Worm (Caenorhabditis elegans) whole organism, mixed stage, embryonic: ENCODE measurements around the gene pqn-76.

Experiments used
- M03D4.4 ChIP-seq: sonication (generic microtip); optimal IDR thresholded peaks from 2 replicates; lab custom pipeline; 2017; ENCODE audit warnings: mild to moderate bottlenecking, missing genetic modification characterization, missing compliant biosample characterization
- bed-3 ChIP-seq: fragments of 200-800 bp; sonication (Bioruptor generic); optimal IDR thresholded peaks from 3 replicates; lab custom pipeline; 2018; ENCODE audit warnings: mild to moderate bottlenecking, missing genetic modification characterization, moderate library complexity, missing compliant biosample characterization
- blmp-1 ChIP-seq: fragments of 150-350 bp; optimal IDR thresholded peaks from 2 replicates; lab custom pipeline; 2014; ENCODE audit warnings: missing biosample characterization, missing genetic modification characterization
- ceh-39 ChIP-seq: fragments of 150-350 bp; optimal IDR thresholded peaks from 2 replicates; lab custom pipeline; 2014; ENCODE audit warnings: missing biosample characterization, missing genetic modification characterization
- ceh-43 ChIP-seq: fragments of 200-800 bp; sonication (Bioruptor generic); optimal IDR thresholded peaks from 2 replicates; lab custom pipeline; 2018; ENCODE audit warnings: mild to moderate bottlenecking, missing genetic modification characterization, moderate library complexity, missing compliant biosample characterization
- ceh-83 ChIP-seq: fragments of 200-800 bp; sonication (Bioruptor generic); optimal IDR thresholded peaks from 2 replicates; lab custom pipeline; 2018; ENCODE audit warnings: mild to moderate bottlenecking, missing genetic modification characterization, missing compliant biosample characterization
- ces-1 ChIP-seq: fragments of 150-350 bp; optimal IDR thresholded peaks from 2 replicates; lab custom pipeline; 2014; ENCODE audit warnings: missing biosample characterization, missing genetic modification reagents, missing genetic modification characterization
- cnd-1 ChIP-seq: fragments of 200-800 bp; sonication (Bioruptor generic); optimal IDR thresholded peaks from 2 replicates; lab custom pipeline; 2018; ENCODE audit warnings: mild to moderate bottlenecking, missing genetic modification characterization, missing compliant biosample characterization
- drap-1 ChIP-seq: fragments of 200-800 bp; sonication (Bioruptor generic); optimal IDR thresholded peaks from 3 replicates; lab custom pipeline; 2018; ENCODE audit warnings: mild to moderate bottlenecking, missing genetic modification characterization, missing compliant biosample characterization
- elt-1 ChIP-seq: sonication (generic microtip); optimal IDR thresholded peaks from 2 replicates; lab custom pipeline; 2017; ENCODE audit warnings: missing genetic modification characterization, mild to moderate bottlenecking, missing compliant biosample characterization, antibody characterized with exemption, moderate library complexity, borderline replicate concordance; ENCODE audit not compliant: insufficient read depth
- elt-3 ChIP-seq: fragments of 150-350 bp; optimal IDR thresholded peaks from 2 replicates; lab custom pipeline; 2014; ENCODE audit warnings: missing biosample characterization, missing genetic modification characterization
- flh-1 ChIP-seq: fragments of 200-800 bp; sonication (Bioruptor generic); optimal IDR thresholded peaks from 2 replicates; lab custom pipeline; 2018; ENCODE audit warnings: mild to moderate bottlenecking, missing genetic modification characterization, moderate library complexity, missing compliant biosample characterization
- ham-2 ChIP-seq: fragments of 200-800 bp; sonication (Bioruptor generic); optimal IDR thresholded peaks from 2 replicates; lab custom pipeline; 2018; ENCODE audit warnings: mild to moderate bottlenecking, missing genetic modification characterization, missing compliant biosample characterization
- hlh-1 ChIP-seq: fragments of 150-350 bp; optimal IDR thresholded peaks from 2 replicates; lab custom pipeline; 2014; ENCODE audit warnings: missing biosample characterization, missing genetic modification reagents, missing genetic modification characterization
- lin-13 ChIP-seq: fragments of 150-350 bp; optimal IDR thresholded peaks from 2 replicates; lab custom pipeline; 2014; ENCODE audit warnings: missing biosample characterization, missing genetic modification characterization
- lin-32 ChIP-seq: fragments of 200-800 bp; sonication (Bioruptor generic); optimal IDR thresholded peaks from 2 replicates; lab custom pipeline; 2018; ENCODE audit warnings: mild to moderate bottlenecking, missing genetic modification characterization, missing compliant biosample characterization
- lsy-2 ChIP-seq: fragments of 150-350 bp; optimal IDR thresholded peaks from 2 replicates; lab custom pipeline; 2014; ENCODE audit warnings: missing biosample characterization, missing genetic modification characterization
- mab-5 ChIP-seq: fragments of 150-350 bp; optimal IDR thresholded peaks from 2 replicates; lab custom pipeline; 2014; ENCODE audit warnings: missing biosample characterization, missing genetic modification characterization
- mep-1 ChIP-seq: fragments of 150-350 bp; optimal IDR thresholded peaks from 2 replicates; lab custom pipeline; 2017; ENCODE audit warnings: missing biosample characterization, missing genetic modification reagents, missing genetic modification characterization, inconsistent platforms
- mls-2 ChIP-seq: sonication (generic microtip); optimal IDR thresholded peaks from 2 replicates; lab custom pipeline; 2016; ENCODE audit warnings: mild to moderate bottlenecking, missing genetic modification characterization, moderate library complexity, missing compliant biosample characterization
- nhr-12 ChIP-seq: fragments of 150-350 bp; optimal IDR thresholded peaks from 2 replicates; lab custom pipeline; 2014; ENCODE audit warnings: missing biosample characterization, missing genetic modification characterization
- nhr-2 ChIP-seq: fragments of 150-350 bp; optimal IDR thresholded peaks from 2 replicates; lab custom pipeline; 2014; ENCODE audit warnings: missing biosample characterization, missing genetic modification characterization
- nhr-237 ChIP-seq: fragments of 150-350 bp; optimal IDR thresholded peaks from 2 replicates; lab custom pipeline; 2014; ENCODE audit warnings: missing biosample characterization, missing genetic modification characterization
- nhr-28 ChIP-seq: fragments of 150-350 bp; optimal IDR thresholded peaks from 2 replicates; lab custom pipeline; 2014; ENCODE audit warnings: missing biosample characterization, missing genetic modification characterization
- nhr-76 ChIP-seq: sonication (generic microtip); optimal IDR thresholded peaks from 2 replicates; lab custom pipeline; 2017; ENCODE audit warnings: missing biosample characterization, missing genetic modification characterization
- pha-4 ChIP-seq: fragments of 150-350 bp; optimal IDR thresholded peaks from 2 replicates; lab custom pipeline; 2018; ENCODE audit warnings: missing biosample characterization, missing genetic modification reagents, missing genetic modification characterization
- sem-2 ChIP-seq: fragments of 200-800 bp; sonication (Bioruptor generic); optimal IDR thresholded peaks from 2 replicates; lab custom pipeline; 2018; ENCODE audit warnings: mild to moderate bottlenecking, missing genetic modification characterization, missing compliant biosample characterization
- snpc-4 ChIP-seq: fragments of 150-350 bp; optimal IDR thresholded peaks from 2 replicates; lab custom pipeline; 2014; ENCODE audit warnings: missing biosample characterization, missing genetic modification characterization
- sptf-1 ChIP-seq: sonication (generic microtip); optimal IDR thresholded peaks from 2 replicates; lab custom pipeline; 2017; ENCODE audit warnings: mild to moderate bottlenecking, missing genetic modification characterization, moderate library complexity, missing compliant biosample characterization
- tbx-8 ChIP-seq: fragments of 200-800 bp; sonication (Bioruptor generic); optimal IDR thresholded peaks from 2 replicates; lab custom pipeline; 2018; ENCODE audit warnings: mild to moderate bottlenecking, missing genetic modification characterization, moderate library complexity, missing compliant biosample characterization
- unc-120 ChIP-seq: sonication (generic microtip); optimal IDR thresholded peaks from 2 replicates; lab custom pipeline; 2017; ENCODE audit warnings: missing genetic modification characterization, missing compliant biosample characterization; ENCODE audit not compliant: poor library complexity, severe bottlenecking
- unc-39 ChIP-seq: fragments of 150-350 bp; optimal IDR thresholded peaks from 2 replicates; lab custom pipeline; 2014; ENCODE audit warnings: missing biosample characterization, missing genetic modification characterization
- unc-62 ChIP-seq: fragments of 150-350 bp; optimal IDR thresholded peaks from 2 replicates; lab custom pipeline; 2014; ENCODE audit warnings: missing biosample characterization, missing genetic modification reagents, missing genetic modification characterization
- zip-8 ChIP-seq: fragments of 150-350 bp; optimal IDR thresholded peaks from 2 replicates; lab custom pipeline; 2014; ENCODE audit warnings: missing biosample characterization, missing genetic modification characterization

The pqn-76 gene

ce11 chrIV:15571652-15572051, 7.2 kb upstream of the pqn-76 start:
- TF ChIP-seq lin-13 (tag; lab: Kevin White, UChicago) (no peak), mep-1 (tag; lab: Kevin White, UChicago) (no peak), nhr-2 (tag; lab: Kevin White, UChicago) (no peak), zip-8 (tag; lab: Kevin White, UChicago) (no peak), elt-3 (tag; lab: Kevin White, UChicago) (no peak), ceh-39 (no peak), cnd-1 (tag; lab: Kevin White, UChicago) (no peak), ham-2 (GFP tag; lab: Kevin White, UChicago) (no peak), ceh-83 (GFP tag; lab: Kevin White, UChicago) (no peak), unc-120 (no peak), nhr-12 (tag; lab: Kevin White, UChicago) (no peak), nhr-237 (tag; lab: Kevin White, UChicago) (no peak), bed-3 (GFP tag; lab: Kevin White, UChicago) (no peak), nhr-28 (tag; lab: Kevin White, UChicago) (no peak), mab-5 (no peak), unc-62 (GFP tag; lab: Kevin White, UChicago) (no peak), sem-2 (GFP tag; lab: Kevin White, UChicago) (no peak), hlh-1 (tag; lab: Kevin White, UChicago) (no peak)

ce11 chrIV:15572106-15572505, 6.8 kb upstream of the pqn-76 start:
- TF ChIP-seq sptf-1 (tag; lab: Kevin White, UChicago) (no peak), hlh-1 (tag; lab: Kevin White, UChicago) (no peak), ceh-83 (GFP tag; lab: Kevin White, UChicago) (no peak), unc-120 (no peak), nhr-2 (tag; lab: Kevin White, UChicago) (no peak), lsy-2 (tag; lab: Kevin White, UChicago) (no peak), lin-32 (no peak), elt-3 (tag; lab: Kevin White, UChicago) (no peak), ces-1 (GFP tag; lab: Kevin White, UChicago) (no peak), blmp-1 (tag; lab: Kevin White, UChicago) (no peak)

ce11 chrIV:15573863-15574262, 5.0 kb upstream of the pqn-76 start:
- peak; percentile 28 for TF ChIP-seq ces-1 (GFP tag; lab: Kevin White, UChicago)
- peak; percentile 32 for TF ChIP-seq lsy-2 (tag; lab: Kevin White, UChicago)
- TF ChIP-seq ceh-43, result no peak
- no peak for TF ChIP-seq elt-1 (tag; lab: Kevin White, UChicago)
- peak; percentile 2 for TF ChIP-seq pha-4 (tag; lab: Kevin White, UChicago)
- TF ChIP-seq nhr-2 (tag; lab: Kevin White, UChicago), result no peak
- no peak for TF ChIP-seq nhr-237 (tag; lab: Kevin White, UChicago)
- peak; percentile 69 for TF ChIP-seq hlh-1 (tag; lab: Kevin White, UChicago)
- no peak for TF ChIP-seq mls-2 (tag; lab: Kevin White, UChicago)
- peak; percentile 57 for TF ChIP-seq cnd-1 (tag; lab: Kevin White, UChicago)
- TF ChIP-seq ceh-39, result no peak
- no peak for TF ChIP-seq lin-13 (tag; lab: Kevin White, UChicago)
- TF ChIP-seq unc-120, result no peak
- no peak for TF ChIP-seq nhr-12 (tag; lab: Kevin White, UChicago)
- TF ChIP-seq nhr-76 (tag; lab: Kevin White, UChicago), result no peak
- peak; percentile 17 for TF ChIP-seq unc-62 (GFP tag; lab: Kevin White, UChicago)
- peak; percentile 13 for TF ChIP-seq lin-32
- no peak for TF ChIP-seq tbx-8 (GFP tag; lab: Kevin White, UChicago)
- TF ChIP-seq mep-1 (tag; lab: Kevin White, UChicago), result peak; percentile 34
- no peak for TF ChIP-seq flh-1 (GFP tag; lab: Kevin White, UChicago)

ce11 chrIV:15583620-15584019, 4.7 kb downstream of the pqn-76 start, which contains the start of gene Y105C5A.508:
Y105C5A.508 (plus strand) TSS chrIV:15583920.
- no peak for TF ChIP-seq tbx-8 (GFP tag; lab: Kevin White, UChicago)
- no peak for TF ChIP-seq snpc-4 (tag; lab: Kevin White, UChicago)
- TF ChIP-seq M03D4.4, result no peak
- no peak for TF ChIP-seq drap-1 (GFP tag; lab: Kevin White, UChicago)
- no peak for TF ChIP-seq lin-13 (tag; lab: Kevin White, UChicago)
- TF ChIP-seq cnd-1 (tag; lab: Kevin White, UChicago), result no peak
- no peak for TF ChIP-seq zip-8 (tag; lab: Kevin White, UChicago)
- TF ChIP-seq ces-1 (GFP tag; lab: Kevin White, UChicago), result no peak
- TF ChIP-seq unc-39 (tag; lab: Kevin White, UChicago), result no peak
- TF ChIP-seq ham-2 (GFP tag; lab: Kevin White, UChicago), result no peak
- no peak for TF ChIP-seq nhr-2 (tag; lab: Kevin White, UChicago)
- TF ChIP-seq blmp-1 (tag; lab: Kevin White, UChicago), result no peak
- no peak for TF ChIP-seq pha-4 (tag; lab: Kevin White, UChicago)
- no peak for TF ChIP-seq nhr-12 (tag; lab: Kevin White, UChicago)
- no peak for TF ChIP-seq nhr-76 (tag; lab: Kevin White, UChicago)
- no peak for TF ChIP-seq bed-3 (GFP tag; lab: Kevin White, UChicago)
- no peak for TF ChIP-seq sptf-1 (tag; lab: Kevin White, UChicago)
- no peak for TF ChIP-seq lin-32
- TF ChIP-seq sem-2 (GFP tag; lab: Kevin White, UChicago), result no peak
